Fruit fly (Drosophila melanogaster) whole organism, embryonic: Measurements from ENCODE around the gene CG6928.

ENCODE experiments used
- ATbp ChIP-seq: fragments of 200-800 bp; sonication (Bioruptor generic); optimal IDR thresholded peaks from 2 replicates; lab custom pipeline; 2017; ENCODE audit warnings: missing biosample characterization, mild to moderate bottlenecking, missing genetic modification characterization, missing genetic modification reagents
- Antp ChIP-seq: fragments of 200-800 bp; sonication (Bioruptor generic); optimal IDR thresholded peaks from 3 replicates; lab custom pipeline; 2016; ENCODE audit warnings: missing biosample characterization, missing genetic modification characterization
- Asciz ChIP-seq: fragments of 200-800 bp; sonication (Bioruptor generic); optimal IDR thresholded peaks from 2 replicates; lab custom pipeline; 2017; ENCODE audit warnings: missing biosample characterization, mild to moderate bottlenecking, missing genetic modification characterization, missing genetic modification reagents
- BEAF-32 ChIP-seq: fragments of 200-800 bp; sonication (Bioruptor generic); optimal IDR thresholded peaks from 3 replicates; lab custom pipeline; 2017; ENCODE audit warnings: missing biosample characterization, missing genetic modification characterization, mild to moderate bottlenecking, moderate library complexity, missing genetic modification reagents
- Bgb ChIP-seq: fragments of 200-800 bp; sonication (Bioruptor generic); IDR thresholded peaks from 2 replicates; pipeline ENCODE4 v1.3.6; 2022; ENCODE audit warnings: missing biosample characterization, missing genetic modification characterization; ENCODE audit not compliant: partially characterized antibody
- C15 ChIP-seq: fragments of 200-800 bp; sonication (Bioruptor generic); IDR thresholded peaks from 3 replicates; pipeline ENCODE4 v1.3.6; 2022; ENCODE audit warnings: missing biosample characterization, missing genetic modification characterization
- CG10431 ChIP-seq: fragments of 200-800 bp; sonication (Bioruptor generic); optimal IDR thresholded peaks from 3 replicates; lab custom pipeline; 2018; ENCODE audit warnings: missing biosample characterization, mild to moderate bottlenecking, missing genetic modification characterization
- CG11723 ChIP-seq: fragments of 200-800 bp; sonication (Bioruptor generic); optimal IDR thresholded peaks from 2 replicates; lab custom pipeline; 2017; ENCODE audit warnings: missing biosample characterization, mild to moderate bottlenecking, missing genetic modification characterization
- CG12071 ChIP-seq: fragments of 200-800 bp; sonication (Bioruptor generic); optimal IDR thresholded peaks from 3 replicates; lab custom pipeline; 2018; ENCODE audit warnings: missing biosample characterization, mild to moderate bottlenecking, missing genetic modification characterization
- CG16779 ChIP-seq: fragments of 200-800 bp; sonication (Bioruptor generic); IDR thresholded peaks from 2 replicates; pipeline ENCODE4 v1.3.6; 2022; ENCODE audit warnings: missing biosample characterization, missing genetic modification characterization
- CG16813 ChIP-seq: fragments of 200-800 bp; sonication (Bioruptor generic); IDR thresholded peaks from 3 replicates; pipeline ENCODE4 v1.3.6; 2022; ENCODE audit warnings: missing biosample characterization, missing genetic modification characterization; ENCODE audit not compliant: partially characterized antibody
- CG17568 ChIP-seq: fragments of 200-800 bp; sonication (Bioruptor generic); optimal IDR thresholded peaks from 2 replicates; lab custom pipeline; 2018; ENCODE audit warnings: missing biosample characterization, mild to moderate bottlenecking, missing genetic modification characterization, moderate library complexity
- CG1832 ChIP-seq: fragments of 200-800 bp; sonication (Bioruptor generic); optimal IDR thresholded peaks from 2 replicates; lab custom pipeline; 2017; ENCODE audit warnings: missing biosample characterization, mild to moderate bottlenecking, missing genetic modification characterization, inconsistent platforms
- CG18476 ChIP-seq: fragments of 200-800 bp; sonication (Bioruptor generic); optimal IDR thresholded peaks from 2 replicates; lab custom pipeline; 2016; ENCODE audit warnings: missing biosample characterization, mild to moderate bottlenecking, missing genetic modification characterization
- CG2712 ChIP-seq: fragments of 200-800 bp; optimal IDR thresholded peaks from 3 replicates; lab custom pipeline; 2019; ENCODE audit warnings: missing biosample characterization, mild to moderate bottlenecking, missing genetic modification characterization, moderate library complexity
- CG33213 ChIP-seq: fragments of 200-800 bp; sonication (Bioruptor generic); optimal IDR thresholded peaks from 3 replicates; lab custom pipeline; 2016; ENCODE audit warnings: missing biosample characterization, missing genetic modification characterization
- CG4282 ChIP-seq: fragments of 200-800 bp; sonication (Bioruptor generic); optimal IDR thresholded peaks from 2 replicates; lab custom pipeline; 2016; ENCODE audit warnings: missing biosample characterization, missing genetic modification characterization
- CG4360 ChIP-seq: fragments of 200-800 bp; sonication (Bioruptor generic); IDR thresholded peaks from 2 replicates; pipeline ENCODE4 v1.3.6; 2022; ENCODE audit warnings: missing biosample characterization, missing genetic modification characterization
- CG4707 ChIP-seq: fragments of 200-800 bp; sonication (Bioruptor generic); optimal IDR thresholded peaks from 2 replicates; lab custom pipeline; 2018; ENCODE audit warnings: missing biosample characterization, mild to moderate bottlenecking, missing genetic modification characterization, moderate library complexity
- CG6683 ChIP-seq: fragments of 200-800 bp; sonication (Bioruptor generic); optimal IDR thresholded peaks from 2 replicates; lab custom pipeline; 2017; ENCODE audit warnings: missing biosample characterization, mild to moderate bottlenecking, missing genetic modification characterization, missing genetic modification reagents
- CG7928 ChIP-seq: fragments of 200-800 bp; sonication (Bioruptor generic); optimal IDR thresholded peaks from 2 replicates; lab custom pipeline; 2017; ENCODE audit warnings: missing biosample characterization, mild to moderate bottlenecking, missing genetic modification characterization
- CG8281 ChIP-seq: fragments of 200-800 bp; sonication (Bioruptor generic); optimal IDR thresholded peaks from 2 replicates; lab custom pipeline; 2018; ENCODE audit warnings: missing biosample characterization, mild to moderate bottlenecking, missing genetic modification characterization, moderate library complexity
- CG9437 ChIP-seq: fragments of 200-800 bp; sonication (Bioruptor generic); optimal IDR thresholded peaks from 2 replicates; lab custom pipeline; 2018; ENCODE audit warnings: missing biosample characterization, mild to moderate bottlenecking, missing genetic modification characterization
- CG9797 ChIP-seq: fragments of 200-800 bp; sonication (Bioruptor generic); optimal IDR thresholded peaks from 3 replicates; lab custom pipeline; 2018; ENCODE audit warnings: missing biosample characterization, mild to moderate bottlenecking, missing genetic modification characterization
- Dbx ChIP-seq: fragments of 200-800 bp; sonication (Bioruptor generic); IDR thresholded peaks from 3 replicates; pipeline ENCODE4 v1.3.6; 2022; ENCODE audit warnings: missing biosample characterization, missing genetic modification characterization
- Dfd ChIP-seq, 2 experiments: fragments of >200 bp; optimal IDR thresholded peaks; 2 replicates each; lab custom pipeline; 2017; ENCODE audit warnings: missing biosample characterization in 2 of 2, missing genetic modification characterization in 2 of 2
- Gug ChIP-seq: fragments of 200-800 bp; sonication (Bioruptor generic); IDR thresholded peaks from 4 replicates; pipeline ENCODE4 v1.3.6; 2022; ENCODE audit warnings: missing biosample characterization, missing genetic modification characterization
- Lpt ChIP-seq: fragments of >200 bp; optimal IDR thresholded peaks from 2 replicates; lab custom pipeline; 2018; ENCODE audit warnings: missing biosample characterization, missing genetic modification characterization
- Nf-YC ChIP-seq: fragments of 200-800 bp; optimal IDR thresholded peaks from 3 replicates; lab custom pipeline; 2019; ENCODE audit warnings: missing biosample characterization, mild to moderate bottlenecking, missing genetic modification characterization, moderate library complexity
- Rfx ChIP-seq: fragments of 200-800 bp; sonication (Bioruptor generic); IDR thresholded peaks from 2 replicates; pipeline ENCODE4 v1.3.6; 2022; ENCODE audit warnings: missing biosample characterization, missing genetic modification characterization
- Six4 ChIP-seq: fragments of 200-800 bp; sonication (Bioruptor generic); optimal IDR thresholded peaks from 2 replicates; lab custom pipeline; 2016; ENCODE audit warnings: missing biosample characterization, missing genetic modification characterization
- bcd ChIP-seq: fragments of 200-800 bp; sonication (Bioruptor generic); optimal IDR thresholded peaks from 2 replicates; lab custom pipeline; 2017; ENCODE audit warnings: missing biosample characterization, mild to moderate bottlenecking, missing genetic modification characterization
- cad ChIP-seq: fragments of >200 bp; optimal IDR thresholded peaks from 2 replicates; lab custom pipeline; 2017; ENCODE audit warnings: missing biosample characterization, missing genetic modification characterization
- caup ChIP-seq: fragments of 200-800 bp; sonication (Bioruptor generic); optimal IDR thresholded peaks from 3 replicates; lab custom pipeline; 2017; ENCODE audit warnings: missing biosample characterization, mild to moderate bottlenecking, missing genetic modification characterization, moderate library complexity; ENCODE audit not compliant: severe bottlenecking
- chif ChIP-seq, 2 experiments: fragments of 200-800 bp; sonication (Bioruptor generic); optimal IDR thresholded peaks; 3 replicates each; lab custom pipeline; 2016; ENCODE audit warnings: missing biosample characterization in 2 of 2, missing genetic modification characterization in 2 of 2
- corto ChIP-seq: fragments of 200-800 bp; sonication (Bioruptor generic); optimal IDR thresholded peaks from 2 replicates; lab custom pipeline; 2016; ENCODE audit warnings: missing biosample characterization, mild to moderate bottlenecking, missing genetic modification characterization, moderate library complexity
- croc ChIP-seq: fragments of 200-800 bp; sonication (Bioruptor generic); conservative IDR thresholded peaks from 3 replicates; pipeline ENCODE4 v1.3.6; 2022; ENCODE audit warnings: missing biosample characterization, missing genetic modification characterization
- dan ChIP-seq: fragments of 200-800 bp; sonication (Bioruptor generic); IDR thresholded peaks from 2 replicates; pipeline ENCODE4 v1.3.6; 2022; ENCODE audit warnings: missing biosample characterization, missing genetic modification characterization
- fd102C ChIP-seq: fragments of 200-800 bp; sonication (Bioruptor generic); optimal IDR thresholded peaks from 2 replicates; lab custom pipeline; 2018; ENCODE audit warnings: missing biosample characterization, mild to moderate bottlenecking, missing genetic modification characterization, moderate library complexity
- fru ChIP-seq: fragments of >200 bp; optimal IDR thresholded peaks from 2 replicates; lab custom pipeline; 2017
- h ChIP-seq: fragments of >200 bp; optimal IDR thresholded peaks from 2 replicates; lab custom pipeline; 2017
- jing ChIP-seq: fragments of 200-800 bp; sonication (Bioruptor generic); optimal IDR thresholded peaks from 2 replicates; lab custom pipeline; 2018; ENCODE audit warnings: missing biosample characterization, mild to moderate bottlenecking, missing genetic modification characterization
- jumu ChIP-seq: fragments of 200-800 bp; sonication (Bioruptor generic); optimal IDR thresholded peaks from 3 replicates; lab custom pipeline; 2016; ENCODE audit warnings: missing biosample characterization, missing genetic modification characterization
- knrl ChIP-seq: fragments of 200-800 bp; sonication (Bioruptor generic); IDR thresholded peaks from 3 replicates; pipeline ENCODE4 v1.3.6; 2022; ENCODE audit warnings: missing biosample characterization, missing genetic modification characterization; ENCODE audit not compliant: partially characterized antibody
- prd ChIP-seq, 3 experiments: fragments of >200 bp in 2 of 3; fragments of 200-800 bp in 1 of 3; sonication (Bioruptor generic) in 1 of 3; optimal IDR thresholded peaks in 2 of 3; IDR thresholded peaks in 1 of 3; 2 replicates in 2 of 3; 3 replicates in 1 of 3; pipeline versions ENCODE4 v1.3.6 to Lab custom; 2017 to 2022; ENCODE audit warnings: missing biosample characterization in 1 of 3, missing genetic modification characterization in 1 of 3
- ranshi ChIP-seq: fragments of 200-800 bp; sonication (Bioruptor generic); IDR thresholded peaks from 2 replicates; pipeline ENCODE4 v1.3.6; 2022; ENCODE audit warnings: missing biosample characterization, missing genetic modification characterization
- salm ChIP-seq: fragments of 200-800 bp; sonication (Bioruptor generic); optimal IDR thresholded peaks from 2 replicates; lab custom pipeline; 2018; ENCODE audit warnings: missing biosample characterization, mild to moderate bottlenecking, missing genetic modification characterization
- shn ChIP-seq: fragments of 200-800 bp; sonication (Bioruptor generic); optimal IDR thresholded peaks from 3 replicates; lab custom pipeline; 2016; ENCODE audit warnings: missing biosample characterization, missing genetic modification characterization
- tup ChIP-seq: fragments of 200-800 bp; sonication (Bioruptor generic); optimal IDR thresholded peaks from 2 replicates; lab custom pipeline; 2016; ENCODE audit warnings: missing biosample characterization, mild to moderate bottlenecking, missing genetic modification characterization, moderate library complexity
- wek ChIP-seq: fragments of 200-800 bp; sonication (Bioruptor generic); optimal IDR thresholded peaks from 3 replicates; lab custom pipeline; 2018; ENCODE audit warnings: missing biosample characterization, mild to moderate bottlenecking, missing genetic modification characterization, moderate library complexity
- wor ChIP-seq: fragments of 200-800 bp; sonication (Bioruptor generic); IDR thresholded peaks from 2 replicates; pipeline ENCODE4 v1.3.6; 2022; ENCODE audit warnings: missing biosample characterization, missing genetic modification characterization

The CG6928 gene

DNA sequence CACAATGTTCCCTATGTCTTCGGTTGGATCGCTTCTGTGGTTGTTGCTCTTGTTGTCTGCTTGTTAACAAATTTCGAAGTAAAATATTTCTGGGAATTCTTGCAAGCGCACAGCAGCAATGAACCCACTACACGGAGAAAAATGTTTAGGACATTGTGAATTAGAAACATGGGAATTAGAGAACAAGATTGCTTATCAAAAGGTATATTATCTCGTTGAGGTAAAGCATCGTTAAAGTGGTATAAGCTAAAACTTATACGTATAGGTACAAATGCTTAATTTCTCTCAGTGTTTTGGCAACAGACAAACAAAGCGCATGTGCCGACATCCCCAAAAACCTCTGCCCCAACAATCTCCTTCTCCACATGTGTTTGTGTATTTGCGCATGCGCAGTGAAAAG is 50.7 kb downstream of the CG6928 start (continued):
- TF ChIP-seq Dfd (GFP tag; optimal IDR thresholded peaks at IDR 0.05; lab: Kevin White, UChicago) (no peak), C15 (GFP tag; lab: Robert Waterston, UW) (no peak), CG12071 (GFP tag; lab: Kevin White, UChicago) (no peak), jumu (GFP tag; lab: Kevin White, UChicago) (peak; percentile 53), salm (tag; lab: Kevin White, UChicago) (no peak), CG17568 (no peak), CG16779 (GFP tag; lab: Robert Waterston, UW) (no peak), CG9437 (no peak), Rfx (no peak), chif (GFP tag; optimal IDR thresholded peaks at IDR 0.05; lab: Kevin White, UChicago) (peak; percentile 32 to 48), Nf-YC (tag; lab: Kevin White, UChicago) (no peak), CG18476 (GFP tag; lab: Kevin White, UChicago) (peak; percentile 27), CG9797 (GFP tag; lab: Kevin White, UChicago) (no peak), ranshi (peak; percentile 29; the same call in 1 of the 2 replicates), CG8281 (tag; lab: Kevin White, UChicago) (no peak), Bgb (GFP tag; lab: Robert Waterston, UW) (no peak), cad (GFP tag; lab: Kevin White, UChicago) (no peak), Six4 (GFP tag; lab: Kevin White, UChicago) (peak; percentile 36), Dbx (GFP tag; lab: Robert Waterston, UW) (no peak), dan (GFP tag; lab: Robert Waterston, UW) (no peak), CG10431 (GFP tag; lab: Kevin White, UChicago) (no peak), bcd (GFP tag; lab: Kevin White, UChicago) (peak; percentile 15), tup (GFP tag; lab: Kevin White, UChicago) (no peak), fru (lab: Kevin White, UChicago) (no peak), CG1832 (GFP tag; lab: Kevin White, UChicago) (no peak), caup (GFP tag; lab: Kevin White, UChicago) (no peak), BEAF-32 (GFP tag; lab: Kevin White, UChicago) (no peak), Lpt (GFP tag; lab: Kevin White, UChicago) (no peak), knrl (GFP tag; lab: Robert Waterston, UW) (no peak), Gug (no peak), ATbp (peak; percentile 70), croc (GFP tag; lab: Robert Waterston, UW) (no peak; the same call in 2 of the 3 replicates), corto (GFP tag; lab: Kevin White, UChicago) (peak; percentile 91), CG4282 (GFP tag; lab: Kevin White, UChicago) (no peak), fd102C (GFP tag; lab: Kevin White, UChicago) (no peak), wor (GFP tag; lab: Robert Waterston, UW) (no peak), CG6683 (GFP tag; lab: Kevin White, UChicago) (no peak), Asciz (GFP tag; lab: Kevin White, UChicago) (no peak), wek (no peak), CG11723 (GFP tag; lab: Kevin White, UChicago) (no peak), CG2712 (tag; lab: Kevin White, UChicago) (peak; percentile 67), prd (optimal IDR thresholded peaks at IDR 0.05; lab: Kevin White, UChicago) (no peak), prd (GFP tag; IDR thresholded peaks at IDR 0.05; lab: Robert Waterston, UW) (0 out of 3 replicates have a peak, but pooled peaks have one; percentile 40), shn (peak; percentile 14), CG4707 (GFP tag; lab: Kevin White, UChicago) (no peak), h (lab: Kevin White, UChicago) (no peak), Antp (GFP tag; lab: Kevin White, UChicago) (peak; percentile 46), jing (GFP tag; lab: Kevin White, UChicago) (peak; percentile 39), CG16813 (GFP tag; lab: Robert Waterston, UW) (no peak), CG33213 (peak; percentile 46), CG7928 (no peak), CG4360 (GFP tag; lab: Robert Waterston, UW) (no peak)
